Worm (Caenorhabditis elegans) whole organism, L1 larva: Measurements from ENCODE around the gene Y43B11AR.1.

Experiments
- C04F5.9 ChIP-seq: sonication (generic microtip); optimal IDR thresholded peaks from 2 replicates; lab custom pipeline; 2016; ENCODE audit warnings: missing genetic modification characterization, missing compliant biosample characterization
- F16B12.6 ChIP-seq: fragments of 150-350 bp; optimal IDR thresholded peaks from 2 replicates; lab custom pipeline; 2014; ENCODE audit warnings: missing biosample characterization, missing genetic modification characterization
- Y116A8C.19 ChIP-seq: sonication (generic microtip); optimal IDR thresholded peaks from 2 replicates; lab custom pipeline; 2016; ENCODE audit warnings: missing compliant biosample characterization, missing genetic modification characterization, borderline replicate concordance
- aha-1 ChIP-seq: fragments of 150-350 bp; optimal IDR thresholded peaks from 2 replicates; lab custom pipeline; 2014; ENCODE audit warnings: missing biosample characterization, missing genetic modification characterization
- alr-1 ChIP-seq: fragments of 200-800 bp; sonication (Bioruptor generic); optimal IDR thresholded peaks from 2 replicates; lab custom pipeline; 2018; ENCODE audit warnings: borderline replicate concordance, mild to moderate bottlenecking, missing genetic modification characterization, missing compliant biosample characterization
- aly-2 ChIP-seq: fragments of 150-350 bp; optimal IDR thresholded peaks from 2 replicates; lab custom pipeline; 2014; ENCODE audit warnings: missing biosample characterization, missing genetic modification characterization
- ama-1 ChIP-seq: fragments of 150-350 bp; optimal IDR thresholded peaks from 2 replicates; lab custom pipeline; 2014
- blmp-1 ChIP-seq: fragments of 150-350 bp; optimal IDR thresholded peaks from 2 replicates; lab custom pipeline; 2014; ENCODE audit warnings: missing biosample characterization, missing genetic modification characterization
- ceh-82 ChIP-seq, 3 experiments: fragments of 150-350 bp in 1 of 3; sonication (generic microtip) in 2 of 3; optimal IDR thresholded peaks; 2 replicates each; lab custom pipeline; 2014 to 2017; ENCODE audit warnings: missing biosample characterization in 3 of 3, missing genetic modification characterization in 3 of 3
- ceh-88 ChIP-seq: fragments of 200-800 bp; sonication (Bioruptor generic); IDR thresholded peaks from 2 replicates; pipeline ENCODE4 v1.3.6; 2022; ENCODE audit warnings: missing genetic modification characterization, missing compliant biosample characterization
- ceh-90 ChIP-seq: sonication (generic microtip); optimal IDR thresholded peaks from 2 replicates; lab custom pipeline; 2016; ENCODE audit warnings: missing genetic modification characterization, missing compliant biosample characterization
- ces-1 ChIP-seq: fragments of 150-350 bp; optimal IDR thresholded peaks from 2 replicates; lab custom pipeline; 2014; ENCODE audit warnings: missing biosample characterization, missing genetic modification reagents, missing genetic modification characterization
- dpl-1 ChIP-seq, 3 experiments: fragments of 150-350 bp in 2 of 3; sonication (generic microtip) in 1 of 3; optimal IDR thresholded peaks; 2 replicates each; lab custom pipeline; 2014 to 2017; ENCODE audit warnings: missing biosample characterization in 3 of 3, missing genetic modification characterization in 3 of 3, missing genetic modification reagents in 3 of 3
- efl-3 ChIP-seq: fragments of 200-800 bp; sonication (Bioruptor generic); optimal IDR thresholded peaks from 2 replicates; lab custom pipeline; 2018; ENCODE audit warnings: mild to moderate bottlenecking, missing genetic modification characterization, missing compliant biosample characterization
- egl-27 ChIP-seq, 2 experiments: fragments of 150-350 bp in 1 of 2; sonication (generic microtip); optimal IDR thresholded peaks; 3 replicates each; lab custom pipeline; 2017 to 2018; ENCODE audit warnings: missing biosample characterization in 2 of 2, missing genetic modification characterization in 2 of 2, missing genetic modification reagents in 2 of 2
- elt-2 ChIP-seq: sonication (generic microtip); optimal IDR thresholded peaks from 2 replicates; lab custom pipeline; 2016; ENCODE audit warnings: missing genetic modification characterization, mild to moderate bottlenecking, inconsistent platforms, missing compliant biosample characterization, missing genetic modification reagents
- ets-5 ChIP-seq: fragments of 200-800 bp; sonication (Bioruptor generic); IDR thresholded peaks from 2 replicates; pipeline ENCODE4 v1.3.6; 2022; ENCODE audit warnings: missing genetic modification characterization, missing compliant biosample characterization
- fkh-4 ChIP-seq: sonication (generic microtip); optimal IDR thresholded peaks from 2 replicates; lab custom pipeline; 2016; ENCODE audit warnings: missing compliant biosample characterization, missing genetic modification characterization, borderline replicate concordance
- fkh-8 ChIP-seq: sonication (generic microtip); optimal IDR thresholded peaks from 2 replicates; lab custom pipeline; 2016; ENCODE audit warnings: mild to moderate bottlenecking, missing genetic modification characterization, missing compliant biosample characterization
- grh-1 ChIP-seq: fragments of 200-800 bp; sonication (Bioruptor generic); IDR thresholded peaks from 2 replicates; pipeline ENCODE4 v1.3.6; 2022; ENCODE audit warnings: missing genetic modification reagents, missing genetic modification characterization, missing compliant biosample characterization
- hpl-2 ChIP-seq: fragments of 150-350 bp; optimal IDR thresholded peaks from 2 replicates; lab custom pipeline; 2014; ENCODE audit warnings: missing biosample characterization, missing genetic modification reagents, missing genetic modification characterization
- isw-1 ChIP-seq: fragments of 200-800 bp; sonication (Bioruptor generic); IDR thresholded peaks from 2 replicates; pipeline ENCODE4 v1.3.6; 2022; ENCODE audit warnings: missing genetic modification characterization, missing compliant biosample characterization
- jun-1 ChIP-seq: fragments of 150-350 bp; optimal IDR thresholded peaks from 2 replicates; lab custom pipeline; 2014; ENCODE audit warnings: missing biosample characterization, missing genetic modification reagents, missing genetic modification characterization
- lin-13 ChIP-seq: fragments of 150-350 bp; optimal IDR thresholded peaks from 2 replicates; lab custom pipeline; 2014; ENCODE audit warnings: missing biosample characterization, missing genetic modification reagents, missing genetic modification characterization
- lin-15B ChIP-seq: fragments of 150-350 bp; sonication (generic microtip); optimal IDR thresholded peaks from 3 replicates; lab custom pipeline; 2014; ENCODE audit warnings: missing biosample characterization, missing genetic modification characterization
- lin-35 ChIP-seq, 2 experiments: fragments of 150-350 bp; optimal IDR thresholded peaks; 2 replicates each; lab custom pipeline; 2014; ENCODE audit warnings: missing biosample characterization in 2 of 2, missing genetic modification characterization in 2 of 2, missing genetic modification reagents in 2 of 2
- lin-39 ChIP-seq: fragments of 150-350 bp; optimal IDR thresholded peaks from 2 replicates; lab custom pipeline; 2014; ENCODE audit warnings: missing biosample characterization, missing genetic modification reagents, missing genetic modification characterization
- lir-3 ChIP-seq: sonication (generic microtip); optimal IDR thresholded peaks from 2 replicates; lab custom pipeline; 2016; ENCODE audit warnings: mild to moderate bottlenecking, missing genetic modification characterization, moderate library complexity, missing compliant biosample characterization; ENCODE audit not compliant: poor library complexity
- lsy-2 ChIP-seq, 2 experiments: fragments of 150-350 bp; optimal IDR thresholded peaks; 2 replicates each; lab custom pipeline; 2014; ENCODE audit warnings: missing biosample characterization in 2 of 2, missing genetic modification characterization in 2 of 2
- mab-9 ChIP-seq: fragments of 200-800 bp; sonication (Bioruptor generic); IDR thresholded peaks from 2 replicates; pipeline ENCODE4 v1.3.6; 2022; ENCODE audit warnings: missing genetic modification reagents, missing genetic modification characterization, missing compliant biosample characterization
- mdl-1 ChIP-seq, 2 experiments: fragments of 150-350 bp; optimal IDR thresholded peaks; 2 replicates each; lab custom pipeline; 2014 to 2017; ENCODE audit warnings: missing biosample characterization in 2 of 2, missing genetic modification characterization in 2 of 2, inconsistent platforms in 1 of 2
- nhr-12 ChIP-seq: sonication (generic microtip); optimal IDR thresholded peaks from 2 replicates; lab custom pipeline; 2017; ENCODE audit warnings: missing biosample characterization, missing genetic modification characterization
- nhr-20 ChIP-seq: sonication (generic microtip); optimal IDR thresholded peaks from 2 replicates; lab custom pipeline; 2016; ENCODE audit warnings: mild to moderate bottlenecking, missing genetic modification characterization, missing compliant biosample characterization
- nhr-237 ChIP-seq: fragments of 150-350 bp; optimal IDR thresholded peaks from 2 replicates; lab custom pipeline; 2014; ENCODE audit warnings: missing biosample characterization, missing genetic modification characterization
- nhr-28 ChIP-seq: fragments of 150-350 bp; optimal IDR thresholded peaks from 2 replicates; lab custom pipeline; 2014; ENCODE audit warnings: missing biosample characterization, missing genetic modification characterization
- nhr-47 ChIP-seq: sonication (generic microtip); optimal IDR thresholded peaks from 2 replicates; lab custom pipeline; 2016; ENCODE audit warnings: mild to moderate bottlenecking, missing genetic modification characterization, moderate library complexity, missing compliant biosample characterization
- nhr-71 ChIP-seq: sonication (generic microtip); optimal IDR thresholded peaks from 2 replicates; lab custom pipeline; 2016; ENCODE audit warnings: mild to moderate bottlenecking, missing genetic modification characterization, moderate library complexity, missing compliant biosample characterization
- nhr-85 ChIP-seq: sonication (generic microtip); peaks from one replicate; lab custom pipeline; 2016; ENCODE audit warnings: missing genetic modification characterization, inconsistent platforms, missing compliant biosample characterization
- pag-3 ChIP-seq: sonication (generic microtip); optimal IDR thresholded peaks from 2 replicates; lab custom pipeline; 2017; ENCODE audit warnings: missing genetic modification characterization, mild to moderate bottlenecking, missing compliant biosample characterization, antibody characterized with exemption, borderline replicate concordance; ENCODE audit not compliant: insufficient read depth
- pax-3 ChIP-seq: fragments of 200-800 bp; sonication (Bioruptor generic); optimal IDR thresholded peaks from 2 replicates; lab custom pipeline; 2018; ENCODE audit warnings: mild to moderate bottlenecking, missing genetic modification characterization, moderate library complexity, missing compliant biosample characterization
- rnt-1 ChIP-seq: sonication (generic microtip); optimal IDR thresholded peaks from 2 replicates; lab custom pipeline; 2016; ENCODE audit warnings: mild to moderate bottlenecking, missing genetic modification characterization, moderate library complexity, missing compliant biosample characterization
- skn-1 ChIP-seq: fragments of 150-350 bp; optimal IDR thresholded peaks from 2 replicates; lab custom pipeline; 2014; ENCODE audit warnings: missing biosample characterization, missing genetic modification characterization
- snpc-4 ChIP-seq: fragments of 150-350 bp; optimal IDR thresholded peaks from 2 replicates; lab custom pipeline; 2014; ENCODE audit warnings: missing biosample characterization, missing genetic modification characterization
- snu-23 ChIP-seq: sonication (generic microtip); optimal IDR thresholded peaks from 2 replicates; lab custom pipeline; 2016; ENCODE audit warnings: missing genetic modification characterization, missing compliant biosample characterization
- sox-4 ChIP-seq: sonication (generic microtip); optimal IDR thresholded peaks from 2 replicates; lab custom pipeline; 2016; ENCODE audit warnings: missing genetic modification characterization, missing compliant biosample characterization
- sptf-1 ChIP-seq: fragments of 150-350 bp; optimal IDR thresholded peaks from 2 replicates; lab custom pipeline; 2014; ENCODE audit warnings: missing biosample characterization, missing genetic modification characterization
- swsn-7 ChIP-seq: sonication (generic microtip); optimal IDR thresholded peaks from 2 replicates; lab custom pipeline; 2016; ENCODE audit warnings: missing genetic modification characterization, missing compliant biosample characterization
- tlp-1 ChIP-seq: fragments of 150-350 bp; optimal IDR thresholded peaks from 2 replicates; lab custom pipeline; 2014; ENCODE audit warnings: missing biosample characterization, missing genetic modification characterization
- unc-130 ChIP-seq: fragments of 150-350 bp; optimal IDR thresholded peaks from 2 replicates; lab custom pipeline; 2017; ENCODE audit warnings: missing biosample characterization, missing genetic modification characterization, inconsistent platforms
- unc-86 ChIP-seq: sonication (generic microtip); optimal IDR thresholded peaks from 2 replicates; lab custom pipeline; 2016; ENCODE audit warnings: missing genetic modification characterization, missing compliant biosample characterization
- ztf-11 ChIP-seq, 2 experiments: sonication (generic microtip); optimal IDR thresholded peaks; 2 replicates each; lab custom pipeline; 2016 to 2017; ENCODE audit warnings: missing genetic modification characterization in 2 of 2, missing biosample characterization in 1 of 2, missing compliant biosample characterization in 1 of 2

The Y43B11AR.1 gene

DNA sequence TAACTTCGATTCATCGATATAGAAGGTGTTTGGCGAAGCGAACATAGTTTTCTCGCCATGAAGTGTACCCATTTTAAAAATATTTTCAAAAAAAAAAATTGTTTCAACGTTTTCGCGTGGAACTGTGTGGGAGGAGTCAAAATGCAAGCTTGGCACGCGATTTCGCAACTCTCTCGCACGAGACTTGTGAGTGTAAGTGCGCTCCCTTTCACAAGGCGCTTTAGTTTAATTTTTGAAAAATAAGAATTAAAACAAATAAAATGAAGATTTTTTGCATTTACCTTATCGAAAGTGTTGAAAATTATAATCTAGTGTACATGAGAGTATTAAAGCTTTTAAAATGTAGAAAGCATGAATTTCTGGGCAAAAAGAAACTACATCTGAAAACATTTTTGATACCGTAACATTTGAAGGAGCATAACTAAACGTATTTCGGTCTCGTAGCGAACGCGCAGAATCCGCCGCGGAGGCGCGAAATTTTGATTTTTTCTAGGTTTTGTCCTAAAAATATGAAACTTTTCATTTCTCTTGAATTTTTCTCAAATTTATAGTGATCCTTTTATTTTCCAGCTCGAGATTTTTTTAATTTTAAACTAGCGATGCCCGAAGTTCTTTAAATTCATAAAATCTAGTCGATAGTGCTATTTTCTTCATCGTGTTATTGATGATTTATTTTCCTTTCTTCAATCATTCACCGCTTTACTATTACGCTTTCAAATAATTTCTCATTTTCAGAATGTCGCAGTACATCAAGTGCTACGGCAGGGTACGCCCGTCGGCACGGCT lies 41.6 kb upstream of the Y43B11AR.1 start, which contains the start of the genes cogc-2 and klp-18 (continued):
- TF ChIP-seq nhr-12 (tag; lab: Kevin White, UChicago) (no peak), isw-1 (GFP tag; lab: Robert Waterston, UW) (peak; percentile 73), nhr-20 (tag; lab: Kevin White, UChicago) (peak; percentile 85), ces-1 (no peak), ceh-90 (tag; lab: Kevin White, UChicago) (peak; percentile 12), grh-1 (peak; percentile 78), elt-2 (tag; lab: Kevin White, UChicago) (peak; percentile 50), mdl-1 (tag; optimal IDR thresholded peaks at IDR 0.05; lab: Kevin White, UChicago) (peak in 1 of 2 experiments; percentile 88), swsn-7 (tag; lab: Kevin White, UChicago) (peak; percentile 83), F16B12.6 (tag; lab: Kevin White, UChicago) (peak; percentile 50), hpl-2 (GFP tag; lab: Kevin White, UChicago) (peak; percentile 63), nhr-85 (peak; percentile 85), ama-1 (lab: Kevin White, UChicago) (no peak), ets-5 (GFP tag; lab: Robert Waterston, UW) (no peak), Y116A8C.19 (tag; lab: Kevin White, UChicago) (no peak), sptf-1 (tag; lab: Kevin White, UChicago) (no peak), lin-15B (tag; lab: Kevin White, UChicago) (peak; percentile 75), mab-9 (peak; percentile 59), lin-35 (GFP tag; optimal IDR thresholded peaks at IDR 0.05; lab: Kevin White, UChicago) (peak; percentile 95 to 99), skn-1 (tag; lab: Kevin White, UChicago) (peak; percentile 95), snpc-4 (tag; lab: Kevin White, UChicago) (peak; percentile 80), lsy-2 (tag; optimal IDR thresholded peaks at IDR 0.05; lab: Kevin White, UChicago) (peak; percentile 87 to 91), efl-3 (GFP tag; lab: Kevin White, UChicago) (no peak), pax-3 (tag; lab: Kevin White, UChicago) (peak; percentile 32), ceh-88 (GFP tag; lab: Robert Waterston, UW) (peak; percentile 60; the same call in 1 of the 2 replicates), lir-3 (tag; lab: Kevin White, UChicago) (peak; percentile 74), aha-1 (tag; lab: Kevin White, UChicago) (no peak), nhr-28 (tag; lab: Kevin White, UChicago) (no peak), lin-39 (tag; lab: Kevin White, UChicago) (peak; percentile 75), snu-23 (peak; percentile 91), egl-27 (tag; optimal IDR thresholded peaks at IDR 0.05; lab: Kevin White, UChicago) (no peak), nhr-237 (tag; lab: Kevin White, UChicago) (no peak), dpl-1 (GFP tag; optimal IDR thresholded peaks at IDR 0.05; lab: Kevin White, UChicago) (peak; percentile 91 to 96 (median 95)), alr-1 (tag; lab: Kevin White, UChicago) (no peak), pag-3 (no peak), jun-1 (tag; lab: Kevin White, UChicago) (peak; percentile 44), ztf-11 (tag; optimal IDR thresholded peaks at IDR 0.05; lab: Kevin White, UChicago) (peak in 1 of 2 experiments; percentile 63), nhr-71 (tag; lab: Kevin White, UChicago) (peak; percentile 90), fkh-4 (peak; percentile 9), C04F5.9 (tag; lab: Kevin White, UChicago) (peak; percentile 52), aly-2 (tag; lab: Kevin White, UChicago) (no peak), nhr-47 (tag; lab: Kevin White, UChicago) (peak; percentile 88), ceh-82 (tag; optimal IDR thresholded peaks at IDR 0.05; lab: Kevin White, UChicago) (peak; percentile 63 to 86 (median 75)), lin-13 (GFP tag; lab: Kevin White, UChicago) (peak; percentile 70), sox-4 (peak; percentile 63), tlp-1 (tag; lab: Kevin White, UChicago) (no peak), blmp-1 (tag; lab: Kevin White, UChicago) (peak; percentile 80), fkh-8 (tag; lab: Kevin White, UChicago) (peak; percentile 67), unc-86 (tag; lab: Kevin White, UChicago) (peak; percentile 83), rnt-1 (peak; percentile 93), unc-130 (tag; lab: Kevin White, UChicago) (peak; percentile 96)
